Worm (Caenorhabditis elegans) whole organism, L2 larva: Measurements from ENCODE around the gene C01G5.5.
A peak's percentile ranks its signal among the peaks of the same experiment; 100 is the strongest.

Experiments used
- C34F6.9 ChIP-seq: fragments of 150-350 bp; optimal IDR thresholded peaks from 2 replicates; lab custom pipeline; 2014; ENCODE audit warnings: missing biosample characterization, missing genetic modification characterization
- F13H6.1 ChIP-seq: sonication (generic microtip); optimal IDR thresholded peaks from 2 replicates; lab custom pipeline; 2016; ENCODE audit warnings: missing genetic modification characterization, missing compliant biosample characterization
- R02D3.7 ChIP-seq: fragments of 150-350 bp; optimal IDR thresholded peaks from 2 replicates; lab custom pipeline; 2014; ENCODE audit warnings: missing biosample characterization, missing genetic modification characterization
- Y55F3AM.14 ChIP-seq: fragments of 200-800 bp; sonication (Bioruptor generic); optimal IDR thresholded peaks from 2 replicates; lab custom pipeline; 2018; ENCODE audit warnings: mild to moderate bottlenecking, missing genetic modification characterization, missing compliant biosample characterization
- ZK546.5 ChIP-seq: sonication (generic microtip); optimal IDR thresholded peaks from 2 replicates; lab custom pipeline; 2017; ENCODE audit warnings: missing biosample characterization, missing genetic modification characterization
- alr-1 ChIP-seq: fragments of 150-350 bp; optimal IDR thresholded peaks from 2 replicates; lab custom pipeline; 2014; ENCODE audit warnings: missing biosample characterization, missing genetic modification characterization
- aly-2 ChIP-seq: fragments of 150-350 bp; optimal IDR thresholded peaks from 2 replicates; lab custom pipeline; 2014; ENCODE audit warnings: missing biosample characterization, missing genetic modification characterization
- ama-1 ChIP-seq: fragments of 150-350 bp; optimal IDR thresholded peaks from 2 replicates; lab custom pipeline; 2018; ENCODE audit warnings: inconsistent platforms
- blmp-1 ChIP-seq: sonication (generic microtip); optimal IDR thresholded peaks from 2 replicates; lab custom pipeline; 2017; ENCODE audit warnings: missing genetic modification characterization, mild to moderate bottlenecking, missing compliant biosample characterization, antibody characterized with exemption, moderate library complexity; ENCODE audit not compliant: insufficient read depth
- ceh-16 ChIP-seq: fragments of 150-350 bp; optimal IDR thresholded peaks from 2 replicates; lab custom pipeline; 2014; ENCODE audit warnings: missing biosample characterization, missing genetic modification characterization
- ceh-82 ChIP-seq: fragments of 150-350 bp; optimal IDR thresholded peaks from 2 replicates; lab custom pipeline; 2014; ENCODE audit warnings: missing biosample characterization, missing genetic modification characterization
- crh-2 ChIP-seq: sonication (generic microtip); optimal IDR thresholded peaks from 2 replicates; lab custom pipeline; 2017; ENCODE audit warnings: missing biosample characterization, missing genetic modification characterization
- dmd-4 ChIP-seq: sonication (generic microtip); optimal IDR thresholded peaks from 2 replicates; lab custom pipeline; 2017; ENCODE audit warnings: missing biosample characterization, missing genetic modification characterization
- egl-27 ChIP-seq: sonication (generic microtip); optimal IDR thresholded peaks from 3 replicates; lab custom pipeline; 2017; ENCODE audit warnings: missing biosample characterization, missing genetic modification reagents, missing genetic modification characterization
- elt-1 ChIP-seq: fragments of 150-350 bp; optimal IDR thresholded peaks from 2 replicates; lab custom pipeline; 2014; ENCODE audit warnings: missing biosample characterization, missing genetic modification characterization
- elt-3 ChIP-seq: sonication (generic microtip); optimal IDR thresholded peaks from 2 replicates; lab custom pipeline; 2017; ENCODE audit warnings: missing biosample characterization, missing genetic modification characterization
- fos-1 ChIP-seq: fragments of 150-350 bp; optimal IDR thresholded peaks from 2 replicates; lab custom pipeline; 2014; ENCODE audit warnings: missing biosample characterization, missing genetic modification characterization
- gmeb-1 ChIP-seq: fragments of 150-350 bp; optimal IDR thresholded peaks from 2 replicates; lab custom pipeline; 2014; ENCODE audit warnings: missing biosample characterization, missing genetic modification characterization
- lin-11 ChIP-seq: fragments of 150-350 bp; sonication (generic microtip); optimal IDR thresholded peaks from 2 replicates; lab custom pipeline; 2014; ENCODE audit warnings: missing biosample characterization, missing genetic modification characterization, inconsistent platforms, mixed read lengths
- lin-13 ChIP-seq: fragments of 150-350 bp; optimal IDR thresholded peaks from 2 replicates; lab custom pipeline; 2014; ENCODE audit warnings: missing biosample characterization, missing genetic modification reagents, missing genetic modification characterization
- lin-39 ChIP-seq: fragments of 150-350 bp; optimal IDR thresholded peaks from 2 replicates; lab custom pipeline; 2014; ENCODE audit warnings: missing biosample characterization, missing genetic modification reagents, missing genetic modification characterization
- lsy-2 ChIP-seq, 2 experiments: fragments of 150-350 bp in 1 of 2; sonication (generic microtip) in 1 of 2; optimal IDR thresholded peaks; 2 replicates each; lab custom pipeline; 2014 to 2017; ENCODE audit warnings: missing biosample characterization in 2 of 2, missing genetic modification characterization in 2 of 2
- mab-5 ChIP-seq: fragments of 150-350 bp; optimal IDR thresholded peaks from 2 replicates; lab custom pipeline; 2014; ENCODE audit warnings: missing biosample characterization, missing genetic modification characterization
- mbf-1 ChIP-seq: sonication (generic microtip); optimal IDR thresholded peaks from 2 replicates; lab custom pipeline; 2017; ENCODE audit warnings: missing biosample characterization, missing genetic modification characterization
- mdl-1 ChIP-seq, 2 experiments: fragments of 150-350 bp in 1 of 2; sonication (generic microtip) in 1 of 2; optimal IDR thresholded peaks; 2 replicates each; lab custom pipeline; 2017; ENCODE audit warnings: missing biosample characterization in 2 of 2, missing genetic modification characterization in 2 of 2
- nhr-10 ChIP-seq: sonication (generic microtip); optimal IDR thresholded peaks from 2 replicates; lab custom pipeline; 2017; ENCODE audit warnings: missing biosample characterization, missing genetic modification characterization
- nhr-11 ChIP-seq: fragments of 150-350 bp; optimal IDR thresholded peaks from 2 replicates; lab custom pipeline; 2014; ENCODE audit warnings: missing biosample characterization, missing genetic modification characterization
- nhr-12 ChIP-seq: fragments of 150-350 bp; optimal IDR thresholded peaks from 2 replicates; lab custom pipeline; 2014; ENCODE audit warnings: missing biosample characterization, missing genetic modification characterization
- nhr-129 ChIP-seq: fragments of 150-350 bp; optimal IDR thresholded peaks from 2 replicates; lab custom pipeline; 2014; ENCODE audit warnings: missing biosample characterization, missing genetic modification characterization
- nhr-21 ChIP-seq: fragments of 150-350 bp; optimal IDR thresholded peaks from 2 replicates; lab custom pipeline; 2014; ENCODE audit warnings: missing biosample characterization, missing genetic modification characterization
- nhr-23 ChIP-seq: fragments of 150-350 bp; optimal IDR thresholded peaks from 2 replicates; lab custom pipeline; 2014; ENCODE audit warnings: missing biosample characterization, missing genetic modification reagents, missing genetic modification characterization
- nhr-237 ChIP-seq: fragments of 150-350 bp; optimal IDR thresholded peaks from 2 replicates; lab custom pipeline; 2014; ENCODE audit warnings: missing biosample characterization, missing genetic modification characterization
- nhr-25 ChIP-seq: fragments of 150-350 bp; sonication (generic microtip); optimal IDR thresholded peaks from 3 replicates; lab custom pipeline; 2014; ENCODE audit warnings: missing biosample characterization, missing genetic modification characterization
- nhr-6 ChIP-seq: fragments of 150-350 bp; optimal IDR thresholded peaks from 2 replicates; lab custom pipeline; 2014; ENCODE audit warnings: missing biosample characterization, missing genetic modification characterization
- nhr-77 ChIP-seq: fragments of 150-350 bp; optimal IDR thresholded peaks from 2 replicates; lab custom pipeline; 2014; ENCODE audit warnings: missing biosample characterization, missing genetic modification characterization
- peb-1 ChIP-seq: fragments of 150-350 bp; optimal IDR thresholded peaks from 2 replicates; lab custom pipeline; 2014; ENCODE audit warnings: missing biosample characterization, missing genetic modification characterization
- sem-4 ChIP-seq: fragments of 150-350 bp; optimal IDR thresholded peaks from 2 replicates; lab custom pipeline; 2014; ENCODE audit warnings: missing biosample characterization, missing genetic modification reagents, missing genetic modification characterization
- skn-1 ChIP-seq: sonication (generic microtip); optimal IDR thresholded peaks from 2 replicates; lab custom pipeline; 2017; ENCODE audit warnings: missing biosample characterization, missing genetic modification characterization
- sma-3 ChIP-seq: sonication (generic microtip); optimal IDR thresholded peaks from 2 replicates; lab custom pipeline; 2016; ENCODE audit warnings: missing genetic modification reagents, missing genetic modification characterization, missing compliant biosample characterization
- sma-9 ChIP-seq, 2 experiments: fragments of 150-350 bp in 1 of 2; sonication (generic microtip) in 1 of 2; optimal IDR thresholded peaks; 2 replicates each; lab custom pipeline; 2014 to 2016; ENCODE audit warnings: missing genetic modification characterization in 2 of 2, mild to moderate bottlenecking in 1 of 2, missing biosample characterization in 1 of 2, missing compliant biosample characterization in 1 of 2, missing genetic modification reagents in 1 of 2, moderate library complexity in 1 of 2
- snpc-4 ChIP-seq: fragments of 150-350 bp; optimal IDR thresholded peaks from 2 replicates; lab custom pipeline; 2014; ENCODE audit warnings: missing biosample characterization, missing genetic modification characterization
- unc-39 ChIP-seq: fragments of 150-350 bp; optimal IDR thresholded peaks from 2 replicates; lab custom pipeline; 2014; ENCODE audit warnings: missing biosample characterization, missing genetic modification characterization
- unc-55 ChIP-seq: fragments of 150-350 bp; sonication (generic microtip); optimal IDR thresholded peaks from 3 replicates; lab custom pipeline; 2014; ENCODE audit warnings: missing biosample characterization, missing genetic modification reagents, missing genetic modification characterization
- unc-62 ChIP-seq: fragments of 150-350 bp; optimal IDR thresholded peaks from 2 replicates; lab custom pipeline; 2014; ENCODE audit warnings: missing biosample characterization, missing genetic modification reagents, missing genetic modification characterization
- zag-1 ChIP-seq: fragments of 150-350 bp; optimal IDR thresholded peaks from 2 replicates; lab custom pipeline; 2014; ENCODE audit warnings: missing biosample characterization, missing genetic modification characterization
- ztf-1 ChIP-seq: fragments of 200-800 bp; sonication (Bioruptor generic); conservative IDR thresholded peaks from 2 replicates; pipeline ENCODE4 v1.3.6; 2022; ENCODE audit warnings: missing genetic modification characterization, missing compliant biosample characterization
- ztf-11 ChIP-seq: sonication (generic microtip); optimal IDR thresholded peaks from 2 replicates; lab custom pipeline; 2017; ENCODE audit warnings: missing biosample characterization, missing genetic modification characterization
- ztf-4 ChIP-seq: fragments of 150-350 bp; optimal IDR thresholded peaks from 2 replicates; lab custom pipeline; 2014; ENCODE audit warnings: missing biosample characterization, missing genetic modification characterization

The C01G5.5 gene

ce11 chrIV:6556624-6557368, 32.4 kb downstream of the C01G5.5 start, which contains the start of gene try-3:
Gene try-3, plus strand, starts transcription at chrIV:6557155.
- TF ChIP-seq egl-27 (peak; percentile 21), ztf-4 (peak; percentile 34), nhr-237 (tag; lab: Kevin White, UChicago) (no peak), ceh-82 (tag; lab: Kevin White, UChicago) (no peak), skn-1 (tag; lab: Kevin White, UChicago) (no peak), unc-55 (GFP tag; lab: Kevin White, UChicago) (peak; percentile 69), ZK546.5 (tag; lab: Kevin White, UChicago) (no peak), nhr-23 (tag; lab: Kevin White, UChicago) (no peak), nhr-12 (no peak), nhr-6 (tag; lab: Kevin White, UChicago) (no peak), unc-39 (tag; lab: Kevin White, UChicago) (no peak), R02D3.7 (tag; lab: Kevin White, UChicago) (no peak), mab-5 (tag; lab: Kevin White, UChicago) (no peak), sma-9 (GFP tag; optimal IDR thresholded peaks at IDR 0.05; lab: Kevin White, UChicago) (peak; percentile 70), sma-9 (tag; optimal IDR thresholded peaks at IDR 0.05; lab: Kevin White, UChicago) (no peak), mbf-1 (tag; lab: Kevin White, UChicago) (no peak), elt-1 (tag; lab: Kevin White, UChicago) (no peak), dmd-4 (no peak), nhr-11 (tag; lab: Kevin White, UChicago) (no peak), unc-62 (GFP tag; lab: Kevin White, UChicago) (no peak), lin-11 (tag; lab: Kevin White, UChicago) (peak; percentile 56), ceh-16 (no peak), ztf-1 (GFP tag; lab: Robert Waterston, UW) (no peak), zag-1 (tag; lab: Kevin White, UChicago) (peak; percentile 26), Y55F3AM.14 (peak; percentile 24), ztf-11 (tag; lab: Kevin White, UChicago) (no peak), nhr-129 (tag; lab: Kevin White, UChicago) (peak; percentile 73), aly-2 (tag; lab: Kevin White, UChicago) (no peak), lin-39 (tag; lab: Kevin White, UChicago) (no peak), snpc-4 (tag; lab: Kevin White, UChicago) (no peak), ama-1 (lab: Kevin White, UChicago) (no peak), sma-3 (GFP tag; lab: Kevin White, UChicago) (peak; percentile 64), nhr-77 (tag; lab: Kevin White, UChicago) (no peak), nhr-21 (tag; lab: Kevin White, UChicago) (peak; percentile 15), fos-1 (peak; percentile 33), F13H6.1 (tag; lab: Kevin White, UChicago) (peak; percentile 61), nhr-10 (tag; lab: Kevin White, UChicago) (no peak), peb-1 (tag; lab: Kevin White, UChicago) (no peak), sem-4 (tag; lab: Kevin White, UChicago) (no peak), C34F6.9 (peak; percentile 77), nhr-25 (tag; lab: Kevin White, UChicago) (peak; percentile 19), blmp-1 (tag; lab: Kevin White, UChicago) (peak; percentile 12), crh-2 (tag; lab: Kevin White, UChicago) (peak; percentile 78), lin-13 (peak; percentile 72), mdl-1 (tag; optimal IDR thresholded peaks at IDR 0.05; lab: Kevin White, UChicago) (peak in 1 of 2 experiments; percentile 60), elt-3 (tag; lab: Kevin White, UChicago) (no peak), alr-1 (tag; lab: Kevin White, UChicago) (no peak), gmeb-1 (tag; lab: Kevin White, UChicago) (peak; percentile 56), lsy-2 (tag; optimal IDR thresholded peaks at IDR 0.05; lab: Kevin White, UChicago) (peak; percentile 44 to 70)
